Worm (Caenorhabditis elegans) whole organism, L4 larva: Measurements from ENCODE around the gene F54C4.4.

Experiments
- D1046.2 ChIP-seq: fragments of 200-800 bp; sonication (Bioruptor generic); IDR thresholded peaks from 2 replicates; pipeline ENCODE4 v1.3.6; 2022; ENCODE audit warnings: missing genetic modification characterization, missing compliant biosample characterization
- F26F4.8 ChIP-seq: fragments of 200-800 bp; sonication (Bioruptor generic); conservative IDR thresholded peaks from 2 replicates; pipeline ENCODE4 v1.3.6; 2022; ENCODE audit warnings: missing genetic modification characterization, missing compliant biosample characterization
- T26A8.4 ChIP-seq: fragments of 200-800 bp; sonication (Bioruptor generic); IDR thresholded peaks from 2 replicates; pipeline ENCODE4 v1.3.6; 2022; ENCODE audit warnings: missing genetic modification characterization, missing compliant biosample characterization
- ZK337.2 ChIP-seq: fragments of 200-800 bp; sonication (Bioruptor generic); IDR thresholded peaks from 2 replicates; pipeline ENCODE4 v1.3.6; 2022; ENCODE audit warnings: missing genetic modification reagents, missing genetic modification characterization, missing compliant biosample characterization
- aha-1 ChIP-seq: fragments of 150-350 bp; peaks from one replicate; lab custom pipeline; 2014; ENCODE audit warnings: missing biosample characterization, missing genetic modification characterization
- aly-2 ChIP-seq: sonication (generic microtip); optimal IDR thresholded peaks from 2 replicates; lab custom pipeline; 2018; ENCODE audit warnings: missing biosample characterization, missing genetic modification characterization
- attf-4 ChIP-seq: sonication (generic microtip); optimal IDR thresholded peaks from 3 replicates; lab custom pipeline; 2017; ENCODE audit warnings: missing biosample characterization, missing genetic modification characterization
- ceh-82 ChIP-seq: sonication (generic microtip); optimal IDR thresholded peaks from 2 replicates; lab custom pipeline; 2017; ENCODE audit warnings: missing biosample characterization, missing genetic modification characterization
- daf-19 ChIP-seq: fragments of 200-800 bp; sonication (Bioruptor generic); conservative IDR thresholded peaks from 2 replicates; pipeline ENCODE4 v1.3.6; 2022; ENCODE audit warnings: missing genetic modification characterization, missing compliant biosample characterization
- daf-8 ChIP-seq: fragments of 200-800 bp; sonication (Bioruptor generic); IDR thresholded peaks from 2 replicates; pipeline ENCODE4 v1.3.6; 2022; ENCODE audit warnings: missing genetic modification characterization, missing compliant biosample characterization
- dmd-6 ChIP-seq: fragments of 200-800 bp; sonication (Bioruptor generic); IDR thresholded peaks from 2 replicates; pipeline ENCODE4 v1.3.6; 2022; ENCODE audit warnings: missing genetic modification reagents, missing genetic modification characterization, missing compliant biosample characterization
- dmd-8 ChIP-seq: fragments of 200-800 bp; sonication (Bioruptor generic); IDR thresholded peaks from 2 replicates; pipeline ENCODE4 v1.3.6; 2022; ENCODE audit warnings: missing genetic modification characterization, missing compliant biosample characterization
- dpl-1 ChIP-seq: fragments of 150-350 bp; optimal IDR thresholded peaks from 2 replicates; lab custom pipeline; 2014; ENCODE audit warnings: missing biosample characterization, missing genetic modification reagents, missing genetic modification characterization
- duxl-1 ChIP-seq: sonication (generic microtip); optimal IDR thresholded peaks from 2 replicates; lab custom pipeline; 2016; ENCODE audit warnings: mild to moderate bottlenecking, missing genetic modification characterization, moderate library complexity, missing compliant biosample characterization; ENCODE audit not compliant: poor library complexity
- egl-43 ChIP-seq: fragments of 200-800 bp; sonication (Bioruptor generic); IDR thresholded peaks from 2 replicates; pipeline ENCODE4 v1.3.6; 2022; ENCODE audit warnings: missing genetic modification reagents, missing genetic modification characterization, missing compliant biosample characterization
- fkh-10 ChIP-seq: fragments of 150-350 bp; optimal IDR thresholded peaks from 2 replicates; lab custom pipeline; 2014; ENCODE audit warnings: missing biosample characterization, missing genetic modification reagents, missing genetic modification characterization
- lin-38 ChIP-seq: fragments of 200-800 bp; sonication (Bioruptor generic); IDR thresholded peaks from 2 replicates; pipeline ENCODE4 v1.3.6; 2022; ENCODE audit warnings: missing genetic modification reagents, missing genetic modification characterization, missing compliant biosample characterization
- mdl-1 ChIP-seq, 2 experiments: fragments of 150-350 bp in 1 of 2; sonication (generic microtip) in 1 of 2; optimal IDR thresholded peaks; 2 replicates each; lab custom pipeline; 2014 to 2017; ENCODE audit warnings: missing biosample characterization in 2 of 2, missing genetic modification characterization in 2 of 2
- mdt-29 ChIP-seq: fragments of 200-800 bp; sonication (Bioruptor generic); IDR thresholded peaks from 2 replicates; pipeline ENCODE4 v1.3.6; 2022; ENCODE audit warnings: missing genetic modification reagents, missing genetic modification characterization, missing compliant biosample characterization
- mes-2 ChIP-seq: sonication (generic microtip); optimal IDR thresholded peaks from 2 replicates; lab custom pipeline; 2016; ENCODE audit warnings: missing genotype, mild to moderate bottlenecking, missing genetic modification characterization, missing compliant biosample characterization; ENCODE audit not compliant: poor library complexity, severe bottlenecking
- nhr-102 ChIP-seq: sonication (generic microtip); optimal IDR thresholded peaks from 2 replicates; lab custom pipeline; 2016; ENCODE audit warnings: mild to moderate bottlenecking, missing genetic modification characterization, moderate library complexity, missing compliant biosample characterization
- nhr-25 ChIP-seq: sonication (generic microtip); optimal IDR thresholded peaks from 2 replicates; lab custom pipeline; 2017; ENCODE audit warnings: missing genetic modification characterization, mild to moderate bottlenecking, missing compliant biosample characterization, antibody characterized with exemption, moderate library complexity, borderline replicate concordance; ENCODE audit not compliant: insufficient read depth
- nhr-76 ChIP-seq: fragments of 150-350 bp; optimal IDR thresholded peaks from 2 replicates; lab custom pipeline; 2014; ENCODE audit warnings: missing biosample characterization, missing genetic modification characterization
- pha-4 ChIP-seq, 2 experiments: fragments of 150-350 bp in 1 of 2; fragments of 200-800 bp in 1 of 2; sonication (Bioruptor generic) in 1 of 2; IDR thresholded peaks in 1 of 2; optimal IDR thresholded peaks in 1 of 2; 2 replicates each; pipeline versions ENCODE4 v1.3.6 to Lab custom; 2014 to 2022; ENCODE audit warnings: missing genetic modification characterization in 2 of 2, missing genetic modification reagents in 2 of 2, missing biosample characterization in 1 of 2, missing compliant biosample characterization in 1 of 2
- set-16 ChIP-seq: fragments of 200-800 bp; sonication (Bioruptor generic); IDR thresholded peaks from 2 replicates; pipeline ENCODE4 v1.3.6; 2022; ENCODE audit warnings: missing genetic modification reagents, missing genetic modification characterization, missing compliant biosample characterization
- spr-3 ChIP-seq: fragments of 200-800 bp; sonication (Bioruptor generic); optimal IDR thresholded peaks from 2 replicates; lab custom pipeline; 2018; ENCODE audit warnings: mild to moderate bottlenecking, missing genetic modification characterization, missing compliant biosample characterization
- tra-1 ChIP-seq: fragments of 200-800 bp; sonication (Bioruptor generic); IDR thresholded peaks from 2 replicates; pipeline ENCODE4 v1.3.6; 2022; ENCODE audit warnings: missing genetic modification reagents, missing genetic modification characterization, missing compliant biosample characterization
- unc-130 ChIP-seq: sonication (generic microtip); optimal IDR thresholded peaks from 2 replicates; lab custom pipeline; 2016; ENCODE audit warnings: missing genetic modification reagents, missing genetic modification characterization, missing compliant biosample characterization
- unc-62 ChIP-seq, 3 experiments: fragments of 150-350 bp in 1 of 3; sonication (generic microtip); optimal IDR thresholded peaks in 2 of 3; peaks in 1 of 3; 1 replicate in 1 of 3; 2 replicates in 2 of 3; lab custom pipeline; 2014 to 2017; ENCODE audit warnings: missing biosample characterization in 3 of 3, missing genetic modification characterization in 3 of 3, missing genetic modification reagents in 3 of 3, missing genotype in 1 of 3
- vab-7 ChIP-seq: fragments of 200-800 bp; sonication (Bioruptor generic); IDR thresholded peaks from 2 replicates; pipeline ENCODE4 v1.3.6; 2022; ENCODE audit warnings: missing genetic modification reagents, missing genetic modification characterization, missing compliant biosample characterization
- zip-11 ChIP-seq: fragments of 200-800 bp; sonication (Bioruptor generic); IDR thresholded peaks from 2 replicates; pipeline ENCODE4 v1.3.6; 2022; ENCODE audit warnings: missing genetic modification characterization, missing compliant biosample characterization

F54C4.4 gene

DNA sequence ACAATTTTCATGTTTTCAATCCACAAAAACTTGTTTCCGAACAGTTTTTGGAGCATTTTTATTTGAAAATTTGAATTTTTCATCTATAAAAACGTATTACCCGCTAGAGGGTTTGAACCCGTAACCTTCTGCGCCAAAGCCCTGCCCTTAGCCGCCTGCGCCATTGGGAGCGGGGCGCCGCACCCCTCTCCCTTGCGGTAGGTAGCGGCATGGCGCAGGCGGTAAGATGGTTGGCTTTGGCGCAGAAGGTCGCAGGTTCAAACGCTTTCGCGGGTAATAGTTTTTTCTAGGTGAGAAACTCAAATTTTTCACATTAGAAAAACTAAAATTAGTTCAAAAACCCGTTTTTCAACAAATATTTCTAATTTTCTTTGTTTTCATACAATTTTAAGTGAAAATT lies 35.6 kb downstream of the F54C4.4 start:
- TF ChIP-seq ceh-82 (tag; lab: Kevin White, UChicago) (no peak), set-16 (GFP tag; lab: Robert Waterston, UW) (peak; percentile 83)

- TF ChIP-seq egl-43 (GFP tag; lab: Robert Waterston, UW), result 0 out of 2 replicates have a peak, but pooled peaks have one; percentile 12
- TF ChIP-seq lin-38 (GFP tag; lab: Robert Waterston, UW), result no peak
- TF ChIP-seq zip-11 (GFP tag; lab: Robert Waterston, UW), result no peak
- no peak for TF ChIP-seq daf-8 (GFP tag; lab: Robert Waterston, UW)
- no peak for TF ChIP-seq unc-130 (GFP tag; lab: Kevin White, UChicago)
- no peak for TF ChIP-seq mdt-29
- no peak for TF ChIP-seq nhr-76 (tag; lab: Kevin White, UChicago)
- peak in 1 of 2 experiments; percentile 62 for TF ChIP-seq unc-62 (GFP tag; optimal IDR thresholded peaks at IDR 0.05 in 1 of 2; lab: Kevin White, UChicago)
- no peak for TF ChIP-seq unc-62 (tag; optimal IDR thresholded peaks at IDR 0.05; lab: Kevin White, UChicago)
- no peak for TF ChIP-seq fkh-10 (GFP tag; lab: Kevin White, UChicago)
- TF ChIP-seq set-16 (GFP tag; lab: Robert Waterston, UW), result peak; percentile 77
- TF ChIP-seq mes-2 (tag; lab: Kevin White, UChicago), result no peak
- no peak for TF ChIP-seq dmd-6 (GFP tag; lab: Robert Waterston, UW)
- 0 out of 2 replicates have a peak, but pooled peaks have one; percentile 24 for TF ChIP-seq dmd-8
- TF ChIP-seq duxl-1 (tag; lab: Kevin White, UChicago), result no peak
- TF ChIP-seq daf-19 (GFP tag; lab: Robert Waterston, UW), result no peak
Measured at ce11 chrIII:50418-50817, 36.8 kb downstream of the F54C4.4 start.

- TF ChIP-seq vab-7 (no peak), D1046.2 (GFP tag; lab: Robert Waterston, UW) (0 out of 2 replicates have a peak, but pooled peaks have one; percentile 57), ZK337.2 (no peak), unc-62 (GFP tag; optimal IDR thresholded peaks at IDR 0.05 in 1 of 2; lab: Kevin White, UChicago) (peak in 1 of 2 experiments; percentile 60), unc-62 (tag; optimal IDR thresholded peaks at IDR 0.05; lab: Kevin White, UChicago) (no peak), spr-3 (GFP tag; lab: Kevin White, UChicago) (no peak)
Measured at ce11 chrIII:49064-49463, 38.1 kb downstream of the F54C4.4 start.

- TF ChIP-seq aha-1 (peak; percentile 97), tra-1 (GFP tag; lab: Robert Waterston, UW) (0 out of 2 replicates have a peak, but pooled peaks have one; percentile 27), aly-2 (tag; lab: Kevin White, UChicago) (no peak), set-16 (GFP tag; lab: Robert Waterston, UW) (peak; percentile 95)
- TF ChIP-seq, all 104 proteins: peak for 3
Measured at ce11 chrIII:48329-48728, 38.9 kb downstream of the F54C4.4 start.

- TF ChIP-seq mdl-1 (tag; optimal IDR thresholded peaks at IDR 0.05; lab: Kevin White, UChicago) (no peak), vab-7 (no peak), nhr-25 (no peak), nhr-102 (tag; lab: Kevin White, UChicago) (no peak), set-16 (GFP tag; lab: Robert Waterston, UW) (peak; percentile 96), F26F4.8 (no peak), pha-4 (GFP tag; IDR thresholded peaks at IDR 0.05; lab: Robert Waterston, UW) (peak; percentile 53; the same call in 1 of the 2 replicates), pha-4 (tag; optimal IDR thresholded peaks at IDR 0.05; lab: Kevin White, UChicago) (no peak), attf-4 (tag; lab: Kevin White, UChicago) (no peak), aha-1 (peak; percentile 28)
Measured at ce11 chrIII:42725-43124, 44.5 kb downstream of the F54C4.4 start.

DNA sequence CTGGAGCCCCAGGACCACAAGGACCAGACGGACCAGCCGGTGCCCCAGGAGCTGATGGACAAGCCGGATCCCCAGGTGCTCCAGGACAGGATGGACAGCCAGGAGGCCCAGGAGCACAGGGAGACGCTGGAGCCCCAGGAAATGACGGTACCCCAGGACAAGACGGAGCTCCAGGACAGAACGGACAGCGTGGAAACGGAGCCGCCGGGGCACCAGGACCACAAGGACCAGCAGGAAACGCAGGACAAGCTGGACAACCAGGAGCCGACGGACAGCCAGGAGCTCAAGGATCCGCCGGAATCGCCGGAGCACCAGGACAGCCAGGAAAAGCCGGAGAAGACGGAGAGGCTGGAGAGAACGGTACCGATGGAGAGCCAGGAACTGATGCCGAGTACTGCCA lies 45.7 kb downstream of the F54C4.4 start:
- TF ChIP-seq unc-62 (GFP tag; optimal IDR thresholded peaks at IDR 0.05 in 1 of 2; lab: Kevin White, UChicago), result peak in 1 of 2 experiments; percentile 48
- TF ChIP-seq unc-62 (tag; optimal IDR thresholded peaks at IDR 0.05; lab: Kevin White, UChicago), result no peak
- 0 out of 2 replicates have a peak, but pooled peaks have one; percentile 18 for TF ChIP-seq daf-8 (GFP tag; lab: Robert Waterston, UW)
- 0 out of 2 replicates have a peak, but pooled peaks have one; percentile 28 for TF ChIP-seq T26A8.4 (GFP tag; lab: Robert Waterston, UW)
- no peak for TF ChIP-seq unc-130 (GFP tag; lab: Kevin White, UChicago)
- peak; percentile 97 for TF ChIP-seq set-16 (GFP tag; lab: Robert Waterston, UW)
- no peak for TF ChIP-seq dpl-1 (GFP tag; lab: Kevin White, UChicago)
